Worm (Caenorhabditis elegans) whole organism, dauer: Measurements from ENCODE around the gene str-37.

Experiments
- unc-62 ChIP-seq: sonication (generic microtip); optimal IDR thresholded peaks from 2 replicates; lab custom pipeline; 2017; ENCODE audit warnings: missing biosample characterization, missing genetic modification reagents, missing genetic modification characterization

str-37 gene

DNA sequence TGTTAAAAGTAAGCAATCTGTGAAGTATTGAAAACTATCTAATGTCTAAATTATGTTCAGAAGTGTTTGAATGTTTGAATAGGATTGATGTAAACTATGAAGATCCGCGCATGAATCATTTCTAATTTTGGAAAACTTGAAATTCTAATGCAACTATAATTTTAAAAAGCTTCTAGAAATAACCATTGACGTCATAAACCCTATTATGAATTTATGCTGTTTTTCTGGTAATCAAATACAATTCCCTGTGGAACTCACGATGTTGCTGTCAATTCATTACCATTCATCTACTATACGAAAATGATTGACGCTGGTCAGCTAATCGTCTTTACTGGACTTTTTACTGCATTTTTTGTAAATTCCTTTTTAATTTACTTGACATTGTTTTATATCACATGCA lies at the start of gene str-37:
Gene str-37, plus strand, starts transcription at position 301 of the 400 bp plus-strand sequence.
- TF ChIP-seq unc-62 (GFP tag; lab: Kevin White, UChicago), result no peak

DNA sequence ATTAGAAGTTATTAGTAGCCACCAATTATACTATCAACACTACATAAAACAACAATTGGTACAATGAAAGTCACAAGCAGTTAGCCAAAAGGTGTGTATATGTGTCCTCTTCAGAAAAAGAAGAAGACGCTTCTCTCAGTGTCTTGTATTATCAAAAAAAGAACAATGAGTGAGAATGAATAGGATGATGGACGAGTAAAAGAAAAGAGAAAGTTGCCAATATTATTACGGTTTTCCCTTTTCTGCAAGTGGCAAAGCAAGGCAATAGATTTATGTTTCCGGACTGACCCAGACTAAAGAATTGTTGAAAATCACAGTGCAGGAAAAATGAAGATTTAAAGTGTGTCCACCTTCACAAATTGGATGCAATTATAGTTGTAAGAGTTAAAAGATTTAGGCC lies 47.2 kb upstream of the str-37 start:
- TF ChIP-seq unc-62 (GFP tag; lab: Kevin White, UChicago), result no peak

DNA sequence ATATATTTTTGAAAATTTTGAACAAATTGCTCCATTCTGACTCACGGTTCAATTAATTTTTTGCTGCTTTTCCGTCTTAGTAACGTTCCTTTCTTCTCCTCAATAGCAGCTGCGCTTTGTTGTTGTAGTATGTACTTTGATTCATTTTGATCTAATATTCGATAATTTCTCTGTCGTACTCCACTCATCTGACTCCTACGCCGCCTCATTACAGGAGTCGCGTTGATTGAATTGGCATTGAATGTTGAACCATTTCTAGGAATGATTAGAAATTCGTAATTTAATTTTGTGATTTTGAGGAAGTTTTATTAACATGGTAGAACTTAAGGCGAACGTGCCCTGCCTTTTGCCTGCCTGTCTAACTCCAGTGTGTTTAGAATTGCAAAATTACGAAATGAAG lies 44.6 kb upstream of the str-37 start:
- no peak for TF ChIP-seq unc-62 (GFP tag; lab: Kevin White, UChicago)

DNA sequence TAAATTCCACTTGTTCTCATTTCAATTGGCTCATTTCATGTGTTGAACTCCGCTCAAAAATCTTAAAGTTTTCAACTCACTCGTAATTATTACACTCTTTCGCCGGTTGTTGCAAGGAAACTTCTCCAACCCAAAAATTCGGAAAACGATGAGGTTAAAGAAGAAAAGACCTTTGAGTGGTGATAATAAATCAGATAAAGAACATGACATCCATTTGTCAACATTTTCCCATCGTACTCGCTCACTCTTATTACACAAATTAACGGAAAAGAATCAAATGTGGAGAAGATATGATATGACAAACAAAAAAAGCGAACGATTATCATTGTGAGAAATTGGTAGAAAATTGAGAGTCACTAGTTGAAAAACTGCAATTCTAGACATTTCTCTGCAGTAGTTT lies 42.3 kb upstream of the str-37 start:
- TF ChIP-seq unc-62 (GFP tag; lab: Kevin White, UChicago), result no peak

DNA sequence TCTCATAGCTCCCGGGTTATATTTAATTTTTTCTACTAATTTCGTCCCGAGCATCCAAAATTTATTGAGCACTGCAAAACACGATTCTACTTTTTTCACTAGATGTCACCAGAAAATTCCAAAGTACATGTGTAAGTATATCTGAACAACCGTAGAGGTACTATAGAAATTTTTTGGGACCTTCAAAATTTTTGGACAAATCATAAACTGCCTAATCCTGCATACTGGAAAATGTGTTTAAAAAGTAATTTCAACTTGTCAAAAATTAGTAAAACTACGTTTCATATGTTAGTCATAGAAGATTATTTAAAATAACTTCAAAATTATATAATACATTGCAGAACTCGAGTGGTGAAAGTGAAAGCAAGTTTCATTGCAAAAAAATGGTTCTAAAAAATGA lies 41.0 kb upstream of the str-37 start:
- TF ChIP-seq unc-62 (GFP tag; lab: Kevin White, UChicago), result no peak

DNA sequence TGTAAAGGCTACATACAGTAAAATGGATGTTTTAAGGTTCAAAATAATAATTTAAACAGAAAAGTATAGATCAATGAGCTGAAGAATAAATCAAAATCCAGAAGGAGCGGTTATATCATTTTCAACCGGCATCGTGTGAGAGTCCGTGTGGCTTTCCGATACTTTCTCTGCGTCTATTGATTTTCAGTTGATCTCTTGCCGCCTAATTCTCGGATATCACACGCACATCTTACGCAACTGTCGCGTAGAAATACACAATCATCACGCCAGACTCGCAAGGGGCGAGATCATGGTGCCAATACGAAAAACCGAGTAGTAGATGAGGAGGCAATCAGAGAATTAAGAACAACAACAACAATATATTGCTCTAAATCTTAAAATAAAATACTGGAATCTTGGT lies 38.7 kb upstream of the str-37 start:
- no peak for TF ChIP-seq unc-62 (GFP tag; lab: Kevin White, UChicago)

DNA sequence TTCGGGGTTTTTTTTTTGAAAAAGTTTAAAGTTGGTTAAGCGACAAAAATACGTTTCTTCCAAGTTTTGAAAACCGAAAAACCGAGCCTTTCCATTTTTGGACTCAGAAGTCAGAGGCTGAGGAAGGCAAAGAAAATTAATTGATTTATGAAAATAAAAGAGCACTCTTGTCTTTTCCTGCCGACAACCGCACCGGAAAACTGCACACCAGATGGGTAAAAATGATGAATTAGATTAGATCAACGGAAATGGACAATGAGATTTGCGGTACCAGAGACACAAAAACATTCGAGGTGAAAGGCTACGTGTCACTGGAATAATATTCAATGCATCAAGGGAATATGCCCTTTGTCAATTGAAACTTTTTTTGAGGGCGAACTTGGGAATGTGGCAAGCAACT lies 33.1 kb upstream of the str-37 start:
- TF ChIP-seq unc-62 (GFP tag; lab: Kevin White, UChicago), result no peak

DNA sequence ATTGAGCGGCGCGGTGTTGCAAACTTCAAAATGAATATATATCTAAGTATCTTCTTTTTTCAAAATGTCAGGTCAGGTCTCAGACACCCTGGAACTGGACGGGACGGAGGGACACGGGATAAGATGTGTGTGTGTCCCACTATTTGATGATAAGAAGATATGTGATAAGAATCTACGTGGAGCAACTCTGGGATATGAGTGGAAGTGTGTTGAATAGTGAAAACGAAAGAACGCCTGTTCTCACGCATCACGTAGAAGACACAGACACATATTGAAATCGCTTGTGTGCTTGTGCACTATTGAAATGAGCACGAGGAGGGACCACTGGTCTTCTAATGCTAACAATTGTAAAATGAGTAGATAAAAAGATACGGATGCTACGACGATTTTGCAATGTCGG lies 31.7 kb upstream of the str-37 start, which contains the start of gene uig-1:
Gene uig-1, minus strand, starts transcription at position 120 of the 400 bp plus-strand sequence.
- TF ChIP-seq unc-62 (GFP tag; lab: Kevin White, UChicago), result no peak

DNA sequence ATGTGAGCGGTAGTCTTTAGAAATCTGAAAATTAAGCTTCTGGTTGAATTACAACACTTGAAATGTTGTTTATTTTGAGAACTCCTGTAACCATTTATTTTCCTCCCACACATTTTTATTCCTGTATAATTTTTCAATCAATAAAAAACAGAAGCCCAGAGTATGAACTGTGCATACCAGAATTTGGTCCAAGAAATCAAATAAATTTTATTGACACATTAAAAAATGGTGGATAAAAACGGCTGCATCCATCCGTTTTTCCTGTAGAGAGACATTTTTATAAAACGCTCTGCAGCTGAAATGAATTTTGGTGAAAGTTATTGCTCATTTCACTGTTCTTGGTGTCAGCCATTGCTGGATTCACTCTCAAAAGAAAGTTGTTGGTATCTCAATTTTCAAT lies 30.3 kb upstream of the str-37 start, which contains the start of gene C26E1.1:
Gene C26E1.1, plus strand, starts transcription at position 301 of the 400 bp plus-strand sequence.
- TF ChIP-seq unc-62 (GFP tag; lab: Kevin White, UChicago), result no peak

DNA sequence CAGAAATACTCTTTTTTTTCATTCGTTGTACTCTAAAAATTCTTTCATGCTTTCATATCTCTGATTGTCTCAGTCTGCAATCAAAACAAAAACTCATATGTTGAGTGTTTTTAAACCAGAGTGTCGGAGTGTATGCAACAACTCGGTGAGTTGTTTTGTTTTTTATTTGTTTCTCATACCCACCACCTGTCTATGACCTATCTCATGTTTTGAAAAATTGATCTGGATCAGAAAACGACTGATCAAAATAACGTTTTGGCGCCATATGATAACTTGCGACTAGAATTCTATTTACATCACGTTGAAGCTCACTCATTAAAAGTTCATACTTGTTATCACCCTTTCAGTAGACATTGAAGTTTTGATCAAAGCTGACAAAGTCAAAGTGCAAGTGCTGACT lies 28.9 kb upstream of the str-37 start:
- no peak for TF ChIP-seq unc-62 (GFP tag; lab: Kevin White, UChicago)

DNA sequence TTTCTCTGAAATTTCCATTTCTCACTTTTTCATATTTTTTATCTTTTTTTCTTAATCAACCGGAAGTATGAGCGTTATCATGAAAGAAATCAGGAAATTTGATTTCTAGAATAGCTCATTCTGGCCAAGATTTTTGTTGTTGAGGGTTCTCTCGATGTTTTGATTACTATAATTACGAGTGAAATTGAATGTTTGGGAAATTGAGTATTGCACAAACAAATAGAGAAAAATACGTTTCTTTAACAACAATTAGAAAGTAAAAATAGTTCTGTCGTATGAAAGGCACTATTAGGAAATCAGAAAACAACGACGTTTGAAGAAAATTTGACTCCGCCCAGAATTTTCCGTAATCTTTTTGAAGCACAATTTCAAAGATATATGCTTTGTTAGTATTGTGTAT lies 28.2 kb upstream of the str-37 start:
- no peak for TF ChIP-seq unc-62 (GFP tag; lab: Kevin White, UChicago)

DNA sequence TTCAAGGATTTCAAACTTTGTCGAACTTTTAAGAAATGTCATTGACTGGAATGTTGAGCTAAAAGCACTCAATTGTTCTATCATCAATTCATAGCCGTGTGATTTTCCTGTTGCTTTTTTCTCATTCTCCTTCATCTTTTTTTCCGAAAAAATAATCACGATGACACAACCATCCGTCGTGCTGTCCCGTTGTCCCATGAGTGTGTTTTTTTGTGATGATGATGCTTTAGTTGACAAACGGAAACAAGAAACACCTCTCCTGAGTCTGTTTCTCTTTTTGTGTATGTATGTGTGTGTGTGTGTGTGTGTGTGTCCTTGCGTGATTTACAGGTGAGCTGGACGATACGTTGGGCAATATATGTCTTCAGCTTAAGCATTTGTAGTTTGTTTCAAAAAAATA lies 27.1 kb upstream of the str-37 start:
- no peak for TF ChIP-seq unc-62 (GFP tag; lab: Kevin White, UChicago)

DNA sequence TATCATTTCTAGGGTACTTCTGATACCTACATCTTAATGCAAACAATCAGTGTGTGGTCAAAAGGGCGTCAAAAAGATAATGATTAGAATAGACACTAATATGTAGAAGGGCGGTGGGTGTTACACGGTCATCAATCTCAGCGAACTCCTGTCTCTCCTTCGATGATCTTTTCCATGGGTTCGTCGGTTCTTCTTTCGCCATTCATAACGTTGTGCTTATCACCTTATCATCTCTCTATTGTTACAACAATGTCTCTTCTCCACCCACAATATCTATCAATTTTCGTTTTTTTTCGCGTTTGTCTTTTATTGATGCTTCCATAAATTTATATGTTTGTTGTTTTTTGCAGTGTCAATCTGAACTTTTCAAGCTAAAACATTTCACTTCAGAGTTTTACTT lies 26.1 kb upstream of the str-37 start, which contains the start of gene ceh-79:
Gene ceh-79, plus strand, starts transcription at position 391 of the 400 bp plus-strand sequence.
- TF ChIP-seq unc-62 (GFP tag; lab: Kevin White, UChicago), result no peak

DNA sequence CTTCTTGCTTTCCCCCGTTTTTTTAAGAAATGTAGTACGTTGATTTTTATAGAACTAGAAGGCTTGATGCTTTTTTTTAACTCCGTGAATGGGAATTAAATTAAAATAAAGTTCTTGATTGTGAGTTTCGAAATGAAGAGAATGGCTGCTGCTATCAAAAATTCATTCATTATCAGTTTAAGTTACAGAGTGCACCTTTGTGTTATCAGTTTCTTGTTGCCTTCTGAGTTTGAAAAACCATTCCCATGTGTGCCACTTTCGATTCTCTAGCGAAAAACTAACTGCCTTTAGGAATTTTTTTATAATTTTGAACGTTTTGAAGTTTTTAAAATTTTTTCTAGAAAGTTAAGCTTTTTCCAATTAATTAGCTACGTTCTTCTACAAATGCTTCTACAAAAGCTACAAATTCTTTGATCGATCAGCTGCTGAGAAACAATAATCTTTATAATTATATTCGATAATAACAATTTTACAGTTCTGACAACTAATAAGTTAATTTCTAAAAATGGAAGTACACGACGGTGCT lies 22.8 kb upstream of the str-37 start, which contains the start of gene C26E1.2:
Gene C26E1.2, plus strand, starts transcription at position 476 of the 526 bp plus-strand sequence.
- TF ChIP-seq unc-62 (GFP tag; lab: Kevin White, UChicago), result no peak

DNA sequence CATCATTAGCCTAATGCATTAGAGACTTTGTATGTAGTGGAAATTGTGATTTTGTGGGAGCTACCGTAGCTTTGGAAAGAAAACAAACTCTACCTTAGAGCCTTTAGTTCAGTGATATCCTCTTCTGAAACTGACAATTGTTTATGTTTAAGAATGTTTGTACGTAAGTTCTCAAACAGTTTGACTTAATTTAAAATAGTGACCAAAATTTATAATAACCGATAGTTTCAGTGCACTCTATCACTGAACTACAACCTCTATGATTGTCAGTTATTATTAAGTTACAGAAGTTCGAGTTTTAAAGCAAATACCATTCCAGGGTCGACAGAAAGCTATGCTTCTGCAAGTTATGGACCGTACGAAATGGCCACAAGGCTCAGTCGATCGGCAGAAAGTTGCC lies 18.9 kb upstream of the str-37 start, which contains the start of gene C50B6.1:
Gene C50B6.1, plus strand, starts transcription at position 301 of the 400 bp plus-strand sequence.
- no peak for TF ChIP-seq unc-62 (GFP tag; lab: Kevin White, UChicago)

DNA sequence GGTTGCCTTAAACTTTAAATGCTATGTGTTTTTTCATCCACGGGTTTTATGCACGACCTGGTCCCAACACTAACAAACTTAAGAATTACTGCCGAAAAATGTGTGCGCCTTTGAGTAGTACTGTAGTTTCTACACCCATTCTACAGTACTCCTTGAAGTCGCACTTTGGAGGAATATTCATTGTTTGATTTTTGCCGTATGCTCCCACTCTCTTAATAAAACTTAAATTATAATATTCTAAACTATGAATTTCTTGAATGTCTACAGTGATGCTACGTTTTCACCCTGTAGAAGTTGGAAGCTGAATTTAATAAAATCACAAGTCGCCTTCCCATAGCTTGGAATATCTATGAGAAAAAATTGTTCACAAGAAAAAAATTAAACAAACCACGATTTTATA lies 17.8 kb upstream of the str-37 start:
- TF ChIP-seq unc-62 (GFP tag; lab: Kevin White, UChicago), result no peak

DNA sequence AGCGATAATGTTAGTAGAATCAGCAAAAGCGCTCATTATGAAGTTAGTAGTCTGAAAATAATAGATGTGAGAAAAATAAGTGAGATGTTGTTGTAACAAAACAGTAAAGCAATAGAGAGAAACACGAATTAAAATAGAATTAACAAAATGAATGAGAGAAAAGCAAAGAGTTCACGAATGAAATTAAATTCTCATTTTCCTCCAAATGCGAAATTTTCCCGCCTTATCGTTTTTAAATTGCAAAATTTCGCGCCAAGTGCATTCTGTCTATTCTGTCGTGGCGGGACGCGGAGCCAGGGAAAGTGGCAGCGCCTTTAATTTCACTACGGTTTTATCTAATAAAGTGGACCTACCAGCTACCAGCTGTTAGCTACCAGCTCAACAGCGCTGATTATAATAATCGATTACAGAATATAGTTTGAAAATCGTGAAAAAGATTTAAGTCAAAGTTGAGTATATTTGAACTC lies 15.3 kb upstream of the str-37 start, which contains the start of gene nasp-2:
Gene nasp-2, minus strand, starts transcription at position 51 of the 467 bp plus-strand sequence.
- TF ChIP-seq unc-62 (GFP tag; lab: Kevin White, UChicago), result no peak
